Worm (Caenorhabditis elegans): ENCODE data around the gene K08D8.2.

DNA sequence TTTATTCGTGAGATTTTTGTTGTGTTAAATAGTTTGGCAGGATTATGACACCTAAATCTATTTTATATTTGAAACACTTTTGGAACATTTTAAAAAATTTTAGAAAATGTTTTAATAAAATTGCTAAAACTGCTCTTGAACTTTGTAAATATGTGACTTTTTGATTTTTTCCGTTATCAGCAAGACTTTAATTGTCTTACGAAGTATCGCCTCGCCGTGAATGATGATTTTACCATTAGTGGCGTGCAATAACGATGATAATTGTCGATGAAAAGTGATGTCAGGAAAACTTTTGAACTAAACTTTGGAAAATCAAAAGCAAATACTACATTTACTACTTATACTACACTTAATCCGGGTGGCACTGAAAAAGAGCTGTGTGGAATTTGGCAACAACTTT lies 17.7 kb downstream of the K08D8.2 start:
- TF ChIP-seq nhr-77 (tag; optimal IDR thresholded peaks at IDR 0.05) (no peak), nhr-11 (tag; optimal IDR thresholded peaks at IDR 0.05) (no peak), ama-1 (optimal IDR thresholded peaks at IDR 0.05) (no peak), lin-13 (GFP tag; optimal IDR thresholded peaks at IDR 0.05) (no peak), sma-9 (GFP tag; optimal IDR thresholded peaks at IDR 0.05) (peak; percentile 78), sma-9 (tag; optimal IDR thresholded peaks at IDR 0.05) (no peak), R02D3.7 (tag; optimal IDR thresholded peaks at IDR 0.05) (no peak), ceh-16 (tag; optimal IDR thresholded peaks at IDR 0.05) (no peak)

Data from whole organism, L2 larva.